Worm (Caenorhabditis elegans) whole organism, L4/young adult: Measurements from ENCODE around the gene R151.1.

Experiments used
- W03F9.2 ChIP-seq: fragments of 150-350 bp; optimal IDR thresholded peaks from 2 replicates; lab custom pipeline; 2014; ENCODE audit warnings: missing biosample characterization, missing genetic modification characterization
- dao-5 ChIP-seq: sonication (generic microtip); optimal IDR thresholded peaks from 2 replicates; lab custom pipeline; 2016; ENCODE audit warnings: missing genotype, missing genetic modification characterization, moderate library complexity, missing compliant biosample characterization
- him-1 ChIP-seq: sonication (generic microtip); optimal IDR thresholded peaks from 2 replicates; lab custom pipeline; 2016; ENCODE audit warnings: missing genotype, missing genetic modification reagents, missing genetic modification characterization, missing compliant biosample characterization

The R151.1 gene

ce11 chrIII:7192942-7193665 is 23.2 kb upstream of the R151.1 start, which contains the start of gene mec-14:
TSS of gene mec-14 (minus strand) at chrIII:7192992.
- TF ChIP-seq dao-5 (tag; lab: Kevin White, UChicago), result no peak
- no peak for TF ChIP-seq W03F9.2 (tag; lab: Kevin White, UChicago)
- no peak for TF ChIP-seq him-1 (tag; lab: Kevin White, UChicago)

DNA sequence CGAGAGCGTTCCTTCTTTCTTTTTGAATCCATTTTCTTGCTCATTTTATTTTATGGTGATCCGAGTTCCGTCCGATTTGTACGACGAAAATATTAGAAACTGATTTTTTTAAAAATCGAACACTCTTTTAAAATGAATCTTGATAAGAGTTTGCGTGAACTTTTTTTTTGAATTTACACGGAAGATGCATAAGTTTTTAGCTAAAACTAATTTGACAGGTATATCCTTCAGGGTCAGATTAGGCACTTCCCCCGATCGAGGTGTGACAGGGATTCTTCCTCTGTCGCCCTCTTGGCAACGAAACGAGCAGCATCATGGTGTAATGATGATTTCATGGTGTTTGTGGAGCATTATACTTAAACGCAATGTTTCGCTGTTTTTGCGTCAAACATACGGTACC is 21.0 kb upstream of the R151.1 start, which contains the start of gene F37C12.18:
F37C12.18 (minus strand) TSS at position 101 of the 400 bp plus-strand sequence.
- TF ChIP-seq W03F9.2 (tag; lab: Kevin White, UChicago) (no peak), dao-5 (tag; lab: Kevin White, UChicago) (no peak), him-1 (tag; lab: Kevin White, UChicago) (no peak)

DNA sequence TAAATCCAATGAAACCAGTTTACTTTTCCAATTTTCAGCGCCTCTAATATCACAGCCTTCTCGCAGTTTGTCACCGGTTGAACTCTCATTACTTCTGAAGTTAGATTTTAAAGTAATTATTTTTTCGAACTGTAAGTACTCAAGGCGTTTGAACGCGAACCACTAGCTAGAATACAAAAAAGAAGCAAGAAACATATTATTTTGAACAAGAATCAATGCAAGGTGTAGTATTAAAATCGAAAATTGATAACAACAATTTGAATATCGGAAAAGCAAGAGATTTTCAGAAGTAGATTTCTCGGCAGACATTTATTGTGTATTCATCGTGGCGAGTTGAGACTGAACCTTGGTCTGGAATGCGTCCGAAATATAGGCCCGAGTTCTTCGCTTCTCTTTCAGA is 18.4 kb upstream of the R151.1 start, which contains the start of gene exos-9:
exos-9 (minus strand) TSS at position 101 of the 400 bp plus-strand sequence.
- no peak for TF ChIP-seq W03F9.2 (tag; lab: Kevin White, UChicago)
- TF ChIP-seq him-1 (tag; lab: Kevin White, UChicago), result no peak
- no peak for TF ChIP-seq dao-5 (tag; lab: Kevin White, UChicago)

DNA sequence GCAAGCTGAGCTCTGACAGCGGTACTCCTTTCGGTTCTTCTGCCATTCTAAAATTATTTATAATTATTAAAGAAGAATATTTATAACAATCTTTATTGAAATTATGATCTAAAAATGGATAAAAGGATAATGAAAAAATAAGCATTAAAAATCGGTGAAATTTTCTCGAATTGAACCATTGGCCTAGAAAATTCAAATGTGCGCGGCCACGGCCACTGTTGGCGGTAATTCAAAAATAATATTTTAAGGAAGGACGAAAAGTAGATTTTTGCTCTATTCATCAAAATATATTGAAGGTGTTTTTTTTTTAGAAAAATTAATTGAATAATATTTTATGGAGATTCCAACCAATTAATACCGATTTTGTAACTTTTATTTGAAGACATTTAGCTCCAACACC is 17.5 kb upstream of the R151.1 start, which contains the start of gene pfd-5:
pfd-5 (minus strand) TSS at position 47 of the 400 bp plus-strand sequence.
- TF ChIP-seq dao-5 (tag; lab: Kevin White, UChicago) (no peak), W03F9.2 (tag; lab: Kevin White, UChicago) (peak; percentile 56)

DNA sequence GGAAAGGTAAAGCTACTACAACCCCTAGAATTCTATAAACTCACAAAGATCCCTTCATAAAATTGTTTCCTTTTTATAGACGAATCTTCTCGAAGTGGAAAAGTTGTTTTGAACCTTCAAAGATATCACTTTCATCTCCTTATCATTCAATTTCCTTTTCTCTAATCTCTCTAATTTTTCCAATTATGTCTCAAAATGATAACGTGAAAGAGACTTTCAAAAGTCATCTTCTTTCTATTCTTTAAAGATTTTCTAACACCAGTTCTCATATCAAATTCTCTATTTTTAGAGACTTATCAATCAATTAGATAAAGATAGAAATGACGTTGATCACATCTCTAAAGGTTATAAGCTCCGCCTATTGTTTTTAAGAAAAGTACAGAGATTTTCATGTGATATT is 16.9 kb upstream of the R151.1 start:
- no peak for TF ChIP-seq W03F9.2 (tag; lab: Kevin White, UChicago)

DNA sequence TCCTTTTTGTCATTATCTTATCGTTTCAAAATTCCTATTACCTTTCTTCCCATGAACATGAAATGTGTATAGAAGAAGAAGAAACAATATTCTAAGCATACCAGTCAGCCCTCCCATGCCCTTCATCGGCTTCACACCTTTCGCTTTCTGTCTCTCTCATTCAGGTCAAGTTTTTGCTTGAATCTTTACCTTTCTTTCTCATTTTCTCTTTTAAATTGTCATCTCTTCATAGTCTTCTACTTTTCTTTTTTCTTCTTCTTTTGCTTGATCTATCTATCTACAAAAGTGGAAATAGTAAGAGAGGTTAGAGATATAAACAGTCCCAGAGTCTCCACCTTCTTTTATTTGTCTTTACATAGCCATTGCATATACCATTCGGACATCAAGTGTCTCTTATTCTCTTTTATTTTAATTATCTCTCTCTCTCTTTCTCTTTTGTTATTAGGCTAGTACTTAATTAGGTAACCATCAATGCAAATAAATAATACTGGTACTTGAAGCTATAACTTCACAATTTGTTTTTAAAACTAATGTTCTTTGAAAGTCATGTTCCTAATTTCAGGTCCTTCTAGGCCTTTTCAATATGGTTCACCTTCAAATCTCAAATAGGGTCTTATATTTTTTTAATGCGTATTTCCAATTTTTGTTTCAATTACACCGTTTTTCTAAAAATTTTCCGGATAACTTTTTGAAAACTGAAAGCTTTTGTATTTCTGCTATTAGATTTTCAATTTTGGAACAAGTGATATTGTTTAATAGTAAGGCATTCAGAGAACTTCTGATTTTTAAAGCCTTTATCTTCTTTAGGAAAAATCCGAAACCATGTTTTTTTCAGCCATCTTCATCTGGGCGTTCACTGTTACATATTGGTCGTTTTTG is 14.7 kb upstream of the R151.1 start, which contains the start of gene dpy-31:
dpy-31 (plus strand) TSS at position 829 of the 879 bp plus-strand sequence.
- TF ChIP-seq him-1 (tag; lab: Kevin White, UChicago) (no peak), dao-5 (tag; lab: Kevin White, UChicago) (no peak), W03F9.2 (tag; lab: Kevin White, UChicago) (no peak)

ce11 chrIII:7203130-7203775 is 13.1 kb upstream of the R151.1 start:
- TF ChIP-seq dao-5 (tag; lab: Kevin White, UChicago) (no peak), W03F9.2 (tag; lab: Kevin White, UChicago) (no peak), him-1 (tag; lab: Kevin White, UChicago) (no peak)

- TF ChIP-seq W03F9.2 (tag; lab: Kevin White, UChicago), result peak; percentile 93
- TF ChIP-seq dao-5 (tag; lab: Kevin White, UChicago), result no peak
These were observed 8.3 kb upstream of the R151.1 start, which contains the start of gene rpl-6 for ce11 chrIII:7207903-7208497. TSS of gene rpl-6 (plus strand) at chrIII:7208447.

DNA sequence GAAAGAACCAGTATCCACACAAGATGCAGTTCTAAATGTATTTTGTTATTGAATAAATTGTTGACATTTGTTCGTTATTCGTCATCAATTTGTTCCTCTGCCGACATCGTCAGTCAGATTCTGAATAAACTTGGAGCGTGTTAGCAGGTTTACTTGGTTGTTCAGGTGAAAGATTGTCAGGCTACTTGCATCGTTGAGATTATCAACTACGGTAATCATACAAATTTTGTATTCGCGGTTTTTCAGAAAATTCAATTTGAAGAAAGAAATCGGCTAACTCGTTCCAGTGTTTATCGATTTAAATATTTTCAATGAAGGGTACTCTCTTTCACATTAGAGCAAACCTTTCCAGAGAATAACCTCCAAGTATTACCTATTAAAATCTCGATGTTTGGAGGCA is 6.6 kb upstream of the R151.1 start, which contains the start of gene R151.2:
R151.2 (plus strand) TSS at position 247 of the 400 bp plus-strand sequence.
- TF ChIP-seq him-1 (tag; lab: Kevin White, UChicago) (no peak), W03F9.2 (tag; lab: Kevin White, UChicago) (no peak), dao-5 (tag; lab: Kevin White, UChicago) (no peak)

- TF ChIP-seq dao-5 (tag; lab: Kevin White, UChicago), result no peak
- TF ChIP-seq him-1 (tag; lab: Kevin White, UChicago), result no peak
- no peak for TF ChIP-seq W03F9.2 (tag; lab: Kevin White, UChicago)
These were observed 5.8 kb upstream of the R151.1 start for ce11 chrIII:7210486-7210885.

- TF ChIP-seq dao-5 (tag; lab: Kevin White, UChicago) (no peak), W03F9.2 (tag; lab: Kevin White, UChicago) (no peak), him-1 (tag; lab: Kevin White, UChicago) (no peak)
These were observed 4.3 kb upstream of the R151.1 start for ce11 chrIII:7212028-7212427.

DNA sequence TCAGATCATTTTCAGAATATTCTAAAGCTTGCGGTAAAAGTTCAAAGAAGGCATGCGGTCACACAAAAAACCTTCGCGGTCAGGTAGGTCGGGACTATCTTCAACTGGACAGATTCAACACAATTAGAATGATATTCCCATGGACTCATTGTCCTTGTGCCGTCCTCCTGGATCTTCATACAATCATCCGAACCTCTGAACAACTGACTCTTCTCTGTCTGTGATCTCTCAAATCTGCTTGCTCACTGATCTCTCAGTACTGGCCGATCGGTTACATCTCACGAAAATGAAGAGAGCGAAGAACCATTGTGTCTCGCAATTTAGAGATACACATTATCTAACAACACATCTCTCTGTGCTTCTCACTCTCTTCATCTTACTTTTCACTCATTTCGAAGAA is 794 bp upstream of the R151.1 start:
- TF ChIP-seq dao-5 (tag; lab: Kevin White, UChicago) (no peak), W03F9.2 (tag; lab: Kevin White, UChicago) (no peak), him-1 (tag; lab: Kevin White, UChicago) (no peak)
